Worm (Caenorhabditis elegans) whole organism, mixed stage, embryonic: ENCODE data around the gene tag-151.

ENCODE experiments used
- nhr-237 ChIP-seq: fragments of 150-350 bp; optimal IDR thresholded peaks from 2 replicates; lab custom pipeline; 2014; ENCODE audit warnings: missing biosample characterization, missing genetic modification characterization
- pha-4 ChIP-seq: fragments of 150-350 bp; optimal IDR thresholded peaks from 2 replicates; lab custom pipeline; 2018; ENCODE audit warnings: missing biosample characterization, missing genetic modification reagents, missing genetic modification characterization
- snpc-4 ChIP-seq: fragments of 150-350 bp; optimal IDR thresholded peaks from 2 replicates; lab custom pipeline; 2014; ENCODE audit warnings: missing biosample characterization, missing genetic modification characterization
- ztf-11 ChIP-seq: fragments of 150-350 bp; optimal IDR thresholded peaks from 2 replicates; lab custom pipeline; 2014; ENCODE audit warnings: missing biosample characterization, missing genetic modification characterization

- TF ChIP-seq snpc-4 (tag; lab: Kevin White, UChicago), result no peak
- no peak for TF ChIP-seq ztf-11
- no peak for TF ChIP-seq pha-4
- TF ChIP-seq nhr-237 (tag; lab: Kevin White, UChicago), result no peak
Measured at ce11 chrII:4756751-4757150, 46.7 kb downstream of the tag-151 start, which contains the start of gene C27D9.2.
